Worm (Caenorhabditis elegans) whole organism, L4 larva: ENCODE measurements around the gene nhr-117.

ENCODE experiments used
- F44E2.7 ChIP-seq: fragments of 200-800 bp; sonication (Bioruptor generic); IDR thresholded peaks from 2 replicates; pipeline ENCODE4 v2.1.2; 2022; ENCODE audit warnings: missing genetic modification characterization, missing compliant biosample characterization
- aha-1 ChIP-seq: fragments of 150-350 bp; peaks from one replicate; lab custom pipeline; 2014; ENCODE audit warnings: missing biosample characterization, missing genetic modification characterization
- aly-2 ChIP-seq: sonication (generic microtip); optimal IDR thresholded peaks from 2 replicates; lab custom pipeline; 2018; ENCODE audit warnings: missing biosample characterization, missing genetic modification characterization
- cey-2 ChIP-seq: sonication (generic microtip); optimal IDR thresholded peaks from 3 replicates; lab custom pipeline; 2017; ENCODE audit warnings: missing genetic modification characterization, mild to moderate bottlenecking, missing compliant biosample characterization, antibody characterized with exemption, borderline replicate concordance; ENCODE audit not compliant: insufficient read depth
- daf-16 ChIP-seq, 3 experiments: sonication (generic microtip); optimal IDR thresholded peaks; 2 replicates each; lab custom pipeline; 2016 to 2017; ENCODE audit warnings: missing genetic modification characterization in 3 of 3, missing genetic modification reagents in 3 of 3, mild to moderate bottlenecking in 2 of 3, missing compliant biosample characterization in 2 of 3, missing biosample characterization in 1 of 3, moderate library complexity in 1 of 3
- dmd-6 ChIP-seq: fragments of 200-800 bp; sonication (Bioruptor generic); IDR thresholded peaks from 2 replicates; pipeline ENCODE4 v1.3.6; 2022; ENCODE audit warnings: missing genetic modification reagents, missing genetic modification characterization, missing compliant biosample characterization
- dve-1 ChIP-seq: sonication (generic microtip); optimal IDR thresholded peaks from 2 replicates; lab custom pipeline; 2017; ENCODE audit warnings: antibody characterized with exemption, mild to moderate bottlenecking, missing genetic modification characterization, missing compliant biosample characterization; ENCODE audit not compliant: insufficient read depth
- gei-8 ChIP-seq: fragments of 200-800 bp; sonication (Bioruptor generic); optimal IDR thresholded peaks from 2 replicates; lab custom pipeline; 2018; ENCODE audit warnings: mild to moderate bottlenecking, missing genetic modification characterization, missing compliant biosample characterization
- hlh-11 ChIP-seq: fragments of 200-800 bp; sonication (Bioruptor generic); optimal IDR thresholded peaks from 2 replicates; lab custom pipeline; 2018; ENCODE audit warnings: mild to moderate bottlenecking, missing genetic modification characterization, missing compliant biosample characterization
- hlh-30 ChIP-seq: sonication (generic microtip); optimal IDR thresholded peaks from 2 replicates; lab custom pipeline; 2017; ENCODE audit warnings: antibody characterized with exemption, mild to moderate bottlenecking, missing genetic modification characterization, missing compliant biosample characterization; ENCODE audit not compliant: insufficient read depth
- hmg-1.1 ChIP-seq: fragments of 200-800 bp; sonication (Bioruptor generic); IDR thresholded peaks from 2 replicates; pipeline ENCODE4 v1.3.6; 2022; ENCODE audit warnings: missing genetic modification reagents, missing genetic modification characterization, missing compliant biosample characterization
- lin-1 ChIP-seq: fragments of 200-800 bp; sonication (Bioruptor generic); IDR thresholded peaks from 2 replicates; pipeline ENCODE4 v1.3.6; 2022; ENCODE audit warnings: missing genetic modification reagents, missing genetic modification characterization, missing compliant biosample characterization
- lin-15B ChIP-seq: fragments of 150-350 bp; sonication (generic microtip); optimal IDR thresholded peaks from 3 replicates; lab custom pipeline; 2014; ENCODE audit warnings: missing biosample characterization, missing genetic modification characterization
- lin-29 ChIP-seq: fragments of 200-800 bp; sonication (Bioruptor generic); IDR thresholded peaks from 2 replicates; pipeline ENCODE4 v1.3.6; 2022; ENCODE audit warnings: missing genetic modification reagents, missing genetic modification characterization, missing compliant biosample characterization
- lin-39 ChIP-seq: fragments of 150-350 bp; optimal IDR thresholded peaks from 2 replicates; lab custom pipeline; 2014; ENCODE audit warnings: missing biosample characterization, missing genetic modification reagents, missing genetic modification characterization
- lsy-2 ChIP-seq, 2 experiments: fragments of 150-350 bp in 1 of 2; sonication (generic microtip) in 1 of 2; optimal IDR thresholded peaks; 2 replicates each; lab custom pipeline; 2014 to 2017; ENCODE audit warnings: missing biosample characterization in 2 of 2, missing genetic modification characterization in 2 of 2
- mdl-1 ChIP-seq, 2 experiments: fragments of 150-350 bp in 1 of 2; sonication (generic microtip) in 1 of 2; optimal IDR thresholded peaks; 2 replicates each; lab custom pipeline; 2014 to 2017; ENCODE audit warnings: missing biosample characterization in 2 of 2, missing genetic modification characterization in 2 of 2
- mdt-29 ChIP-seq: fragments of 200-800 bp; sonication (Bioruptor generic); IDR thresholded peaks from 2 replicates; pipeline ENCODE4 v1.3.6; 2022; ENCODE audit warnings: missing genetic modification reagents, missing genetic modification characterization, missing compliant biosample characterization
- mep-1 ChIP-seq: fragments of 150-350 bp; sonication (generic microtip); optimal IDR thresholded peaks from 3 replicates; lab custom pipeline; 2014; ENCODE audit warnings: missing biosample characterization, missing genetic modification characterization
- mes-2 ChIP-seq: sonication (generic microtip); optimal IDR thresholded peaks from 2 replicates; lab custom pipeline; 2016; ENCODE audit warnings: missing genotype, mild to moderate bottlenecking, missing genetic modification characterization, missing compliant biosample characterization; ENCODE audit not compliant: poor library complexity, severe bottlenecking
- mxl-3 ChIP-seq: fragments of 200-800 bp; sonication (Bioruptor generic); optimal IDR thresholded peaks from 2 replicates; lab custom pipeline; 2018; ENCODE audit warnings: mild to moderate bottlenecking, missing genetic modification characterization, missing compliant biosample characterization
- nhr-102 ChIP-seq: sonication (generic microtip); optimal IDR thresholded peaks from 2 replicates; lab custom pipeline; 2016; ENCODE audit warnings: mild to moderate bottlenecking, missing genetic modification characterization, moderate library complexity, missing compliant biosample characterization
- nhr-11 ChIP-seq: fragments of 150-350 bp; optimal IDR thresholded peaks from 2 replicates; lab custom pipeline; 2014; ENCODE audit warnings: missing biosample characterization, missing genetic modification characterization
- nhr-237 ChIP-seq: sonication (generic microtip); optimal IDR thresholded peaks from 2 replicates; lab custom pipeline; 2017; ENCODE audit warnings: missing biosample characterization, missing genetic modification characterization
- nhr-25 ChIP-seq: sonication (generic microtip); optimal IDR thresholded peaks from 2 replicates; lab custom pipeline; 2017; ENCODE audit warnings: missing genetic modification characterization, mild to moderate bottlenecking, missing compliant biosample characterization, antibody characterized with exemption, moderate library complexity, borderline replicate concordance; ENCODE audit not compliant: insufficient read depth
- nhr-28 ChIP-seq: fragments of 150-350 bp; optimal IDR thresholded peaks from 2 replicates; lab custom pipeline; 2014; ENCODE audit warnings: missing biosample characterization, missing genetic modification characterization
- nhr-42 ChIP-seq: fragments of 200-800 bp; sonication (Bioruptor generic); IDR thresholded peaks from 2 replicates; pipeline ENCODE4 v1.3.6; 2022; ENCODE audit warnings: missing genetic modification characterization, missing compliant biosample characterization
- nhr-48 ChIP-seq: sonication (generic microtip); optimal IDR thresholded peaks from 2 replicates; lab custom pipeline; 2016; ENCODE audit warnings: mild to moderate bottlenecking, missing genetic modification characterization, missing compliant biosample characterization
- nhr-77 ChIP-seq: fragments of 150-350 bp; optimal IDR thresholded peaks from 2 replicates; lab custom pipeline; 2014; ENCODE audit warnings: missing biosample characterization, missing genetic modification characterization
- php-3 ChIP-seq: fragments of 200-800 bp; sonication (Bioruptor generic); IDR thresholded peaks from 2 replicates; pipeline ENCODE4 v1.3.6; 2022; ENCODE audit warnings: missing genetic modification reagents, missing genetic modification characterization, missing compliant biosample characterization
- pqm-1 ChIP-seq: sonication (generic microtip); optimal IDR thresholded peaks from 2 replicates; lab custom pipeline; 2017; ENCODE audit warnings: missing biosample characterization, missing genetic modification characterization
- spr-3 ChIP-seq: fragments of 200-800 bp; sonication (Bioruptor generic); optimal IDR thresholded peaks from 2 replicates; lab custom pipeline; 2018; ENCODE audit warnings: mild to moderate bottlenecking, missing genetic modification characterization, missing compliant biosample characterization
- tra-1 ChIP-seq: fragments of 200-800 bp; sonication (Bioruptor generic); IDR thresholded peaks from 2 replicates; pipeline ENCODE4 v1.3.6; 2022; ENCODE audit warnings: missing genetic modification reagents, missing genetic modification characterization, missing compliant biosample characterization
- unc-62 ChIP-seq, 3 experiments: fragments of 150-350 bp in 1 of 3; sonication (generic microtip); optimal IDR thresholded peaks in 2 of 3; peaks in 1 of 3; 1 replicate in 1 of 3; 2 replicates in 2 of 3; lab custom pipeline; 2014 to 2017; ENCODE audit warnings: missing biosample characterization in 3 of 3, missing genetic modification characterization in 3 of 3, missing genetic modification reagents in 3 of 3, missing genotype in 1 of 3
- zip-11 ChIP-seq: fragments of 200-800 bp; sonication (Bioruptor generic); IDR thresholded peaks from 2 replicates; pipeline ENCODE4 v1.3.6; 2022; ENCODE audit warnings: missing genetic modification characterization, missing compliant biosample characterization
- zip-2 ChIP-seq: fragments of 150-350 bp; optimal IDR thresholded peaks from 2 replicates; lab custom pipeline; 2014; ENCODE audit warnings: missing biosample characterization, missing genetic modification characterization

The nhr-117 gene

ce11 chrV:1611570-1611969 lies 9.8 kb downstream of the nhr-117 start:
- TF ChIP-seq mdt-29 (GFP tag; lab: Robert Waterston, UW) = no peak
- no peak for TF ChIP-seq zip-2 (tag; lab: Kevin White, UChicago)
- no peak for TF ChIP-seq hlh-30 (tag; lab: Kevin White, UChicago)
- peak; percentile 95 for TF ChIP-seq aha-1
- TF ChIP-seq unc-62 (GFP tag; optimal IDR thresholded peaks at IDR 0.05 in 1 of 2; lab: Kevin White, UChicago) = peak in 1 of 2 experiments; percentile 1
- TF ChIP-seq unc-62 (tag; optimal IDR thresholded peaks at IDR 0.05; lab: Kevin White, UChicago) = no peak

ce11 chrV:1610097-1610496 lies 11.2 kb downstream of the nhr-117 start, which contains the start of gene nhr-177:
Gene nhr-177, plus strand, starts transcription at chrV:1610263.
- TF ChIP-seq nhr-102 (tag; lab: Kevin White, UChicago) (peak; percentile 36), aha-1 (peak; percentile 5), zip-11 (GFP tag; lab: Robert Waterston, UW) (no peak), gei-8 (GFP tag; lab: Kevin White, UChicago) (no peak), nhr-77 (tag; lab: Kevin White, UChicago) (peak; percentile 16), dve-1 (peak; percentile 65), nhr-42 (GFP tag; lab: Robert Waterston, UW) (no peak), mdl-1 (tag; optimal IDR thresholded peaks at IDR 0.05; lab: Kevin White, UChicago) (no peak), hlh-30 (tag; lab: Kevin White, UChicago) (no peak), dmd-6 (peak; percentile 63), hmg-1.1 (GFP tag; lab: Robert Waterston, UW) (no peak), daf-16 (GFP tag; optimal IDR thresholded peaks at IDR 0.05; lab: Kevin White, UChicago) (no peak), daf-16 (tag; optimal IDR thresholded peaks at IDR 0.05; lab: Kevin White, UChicago) (peak; percentile 81), nhr-25 (no peak), aly-2 (tag; lab: Kevin White, UChicago) (no peak), unc-62 (GFP tag; optimal IDR thresholded peaks at IDR 0.05 in 1 of 2; lab: Kevin White, UChicago) (peak in 1 of 2 experiments; percentile 35), unc-62 (tag; optimal IDR thresholded peaks at IDR 0.05; lab: Kevin White, UChicago) (no peak), nhr-28 (tag; lab: Kevin White, UChicago) (peak; percentile 89), lin-29 (no peak), spr-3 (GFP tag; lab: Kevin White, UChicago) (no peak), nhr-237 (tag; lab: Kevin White, UChicago) (no peak), hlh-11 (tag; lab: Kevin White, UChicago) (peak; percentile 51), lin-15B (tag; lab: Kevin White, UChicago) (no peak), php-3 (GFP tag; lab: Robert Waterston, UW) (peak; percentile 56; the same call in 1 of the 2 replicates), mxl-3 (GFP tag; lab: Kevin White, UChicago) (peak; percentile 15), pqm-1 (tag; lab: Kevin White, UChicago) (peak; percentile 53)

- TF ChIP-seq cey-2 (no peak), mdl-1 (tag; optimal IDR thresholded peaks at IDR 0.05; lab: Kevin White, UChicago) (peak in 1 of 2 experiments; percentile 45), dmd-6 (peak; percentile 93), nhr-48 (tag; lab: Kevin White, UChicago) (peak; percentile 59), nhr-28 (tag; lab: Kevin White, UChicago) (peak; percentile 100), nhr-77 (tag; lab: Kevin White, UChicago) (peak; percentile 99), lsy-2 (tag; optimal IDR thresholded peaks at IDR 0.05; lab: Kevin White, UChicago) (peak in 1 of 2 experiments; percentile 28), dve-1 (peak; percentile 85), mes-2 (no peak), mxl-3 (GFP tag; lab: Kevin White, UChicago) (peak; percentile 49), lin-39 (no peak), lin-1 (GFP tag; lab: Robert Waterston, UW) (peak; percentile 65), nhr-102 (tag; lab: Kevin White, UChicago) (peak; percentile 96), nhr-11 (no peak), hlh-30 (tag; lab: Kevin White, UChicago) (peak; percentile 23), tra-1 (GFP tag; lab: Robert Waterston, UW) (peak; percentile 60; the same call in 1 of the 2 replicates), nhr-42 (GFP tag; lab: Robert Waterston, UW) (peak; percentile 90), mep-1 (tag; lab: Kevin White, UChicago) (peak; percentile 33), hlh-11 (tag; lab: Kevin White, UChicago) (peak; percentile 88), F44E2.7 (GFP tag; lab: Robert Waterston, UW) (no peak), daf-16 (GFP tag; optimal IDR thresholded peaks at IDR 0.05; lab: Kevin White, UChicago) (no peak), daf-16 (tag; optimal IDR thresholded peaks at IDR 0.05; lab: Kevin White, UChicago) (peak; percentile 95), pqm-1 (tag; lab: Kevin White, UChicago) (peak; percentile 79), php-3 (GFP tag; lab: Robert Waterston, UW) (peak; percentile 80)
Measured at ce11 chrV:1607790-1608189, 13.5 kb downstream of the nhr-117 start, which contains the start of gene nhr-178. Gene nhr-178, minus strand, starts transcription at chrV:1607953.
